Worm (Caenorhabditis elegans) whole organism, mixed stage, embryonic: ENCODE results near the gene cnnm-3.

Experiments
- blmp-1 ChIP-seq: fragments of 150-350 bp; optimal IDR thresholded peaks from 2 replicates; lab custom pipeline; 2014; ENCODE audit warnings: missing biosample characterization, missing genetic modification characterization
- ceh-39 ChIP-seq: fragments of 150-350 bp; optimal IDR thresholded peaks from 2 replicates; lab custom pipeline; 2014; ENCODE audit warnings: missing biosample characterization, missing genetic modification characterization
- elt-3 ChIP-seq: fragments of 150-350 bp; optimal IDR thresholded peaks from 2 replicates; lab custom pipeline; 2014; ENCODE audit warnings: missing biosample characterization, missing genetic modification characterization
- lin-32 ChIP-seq: fragments of 200-800 bp; sonication (Bioruptor generic); optimal IDR thresholded peaks from 2 replicates; lab custom pipeline; 2018; ENCODE audit warnings: mild to moderate bottlenecking, missing genetic modification characterization, missing compliant biosample characterization
- lsy-2 ChIP-seq: fragments of 150-350 bp; optimal IDR thresholded peaks from 2 replicates; lab custom pipeline; 2014; ENCODE audit warnings: missing biosample characterization, missing genetic modification characterization
- mep-1 ChIP-seq: fragments of 150-350 bp; optimal IDR thresholded peaks from 2 replicates; lab custom pipeline; 2017; ENCODE audit warnings: missing biosample characterization, missing genetic modification reagents, missing genetic modification characterization, inconsistent platforms
- nhr-12 ChIP-seq: fragments of 150-350 bp; optimal IDR thresholded peaks from 2 replicates; lab custom pipeline; 2014; ENCODE audit warnings: missing biosample characterization, missing genetic modification characterization
- nhr-237 ChIP-seq: fragments of 150-350 bp; optimal IDR thresholded peaks from 2 replicates; lab custom pipeline; 2014; ENCODE audit warnings: missing biosample characterization, missing genetic modification characterization
- nhr-28 ChIP-seq: fragments of 150-350 bp; optimal IDR thresholded peaks from 2 replicates; lab custom pipeline; 2014; ENCODE audit warnings: missing biosample characterization, missing genetic modification characterization
- sem-2 ChIP-seq: fragments of 200-800 bp; sonication (Bioruptor generic); optimal IDR thresholded peaks from 2 replicates; lab custom pipeline; 2018; ENCODE audit warnings: mild to moderate bottlenecking, missing genetic modification characterization, missing compliant biosample characterization
- snpc-4 ChIP-seq: fragments of 150-350 bp; optimal IDR thresholded peaks from 2 replicates; lab custom pipeline; 2014; ENCODE audit warnings: missing biosample characterization, missing genetic modification characterization
- unc-120 ChIP-seq: sonication (generic microtip); optimal IDR thresholded peaks from 2 replicates; lab custom pipeline; 2017; ENCODE audit warnings: missing genetic modification characterization, missing compliant biosample characterization; ENCODE audit not compliant: poor library complexity, severe bottlenecking
- unc-39 ChIP-seq: fragments of 150-350 bp; optimal IDR thresholded peaks from 2 replicates; lab custom pipeline; 2014; ENCODE audit warnings: missing biosample characterization, missing genetic modification characterization
- unc-62 ChIP-seq: fragments of 150-350 bp; optimal IDR thresholded peaks from 2 replicates; lab custom pipeline; 2014; ENCODE audit warnings: missing biosample characterization, missing genetic modification reagents, missing genetic modification characterization

- TF ChIP-seq elt-3 (no peak), nhr-28 (no peak), snpc-4 (no peak), lsy-2 (tag; lab: Kevin White, UChicago) (no peak), unc-62 (GFP tag; lab: Kevin White, UChicago) (no peak), sem-2 (GFP tag; lab: Kevin White, UChicago) (no peak), nhr-12 (tag; lab: Kevin White, UChicago) (no peak), lin-32 (GFP tag; lab: Kevin White, UChicago) (no peak), mep-1 (tag; lab: Kevin White, UChicago) (no peak), blmp-1 (tag; lab: Kevin White, UChicago) (no peak), unc-120 (tag; lab: Kevin White, UChicago) (no peak), ceh-39 (tag; lab: Kevin White, UChicago) (no peak), unc-39 (no peak), nhr-237 (tag; lab: Kevin White, UChicago) (no peak)
Measured at ce11 chrX:2999652-3000051, 46.0 kb downstream of the cnnm-3 start, which contains the start of gene Y41G9A.17.
